Fruit fly (Drosophila melanogaster): Measurements from ENCODE around the gene CG11403.

- TF ChIP-seq CG8478 (optimal IDR thresholded peaks at IDR 0.05) (no peak), CTCF (optimal IDR thresholded peaks at IDR 0.05) (no peak)
Observed at dm6 chrX:1276757-1277527, 37.3 kb upstream of the CG11403 start.
